Fruit fly (Drosophila melanogaster) whole organism: ENCODE measurements around the gene trio.
A peak's percentile ranks its signal among the peaks of the same experiment; 100 is the strongest.

ENCODE experiments used
- CG8478 ChIP-seq: fragments of >200 bp; optimal IDR thresholded peaks from 2 replicates; lab custom pipeline; 2018; ENCODE audit warnings: inconsistent platforms
- Dll ChIP-seq: fragments of >200 bp; optimal IDR thresholded peaks from 2 replicates; lab custom pipeline; 2017
- EcR ChIP-seq, 2 experiments: fragments of >200 bp; optimal IDR thresholded peaks; 2 replicates each; lab custom pipeline; 2017; ENCODE audit warnings: missing biosample characterization in 2 of 2, missing genetic modification characterization in 2 of 2, missing genetic modification reagents in 2 of 2
- pan ChIP-seq: fragments of >200 bp; optimal IDR thresholded peaks from 2 replicates; lab custom pipeline; 2017
- psq ChIP-seq: fragments of >200 bp; optimal IDR thresholded peaks from 2 replicates; lab custom pipeline; 2017
- usp ChIP-seq: fragments of >200 bp; optimal IDR thresholded peaks from 2 replicates; lab custom pipeline; 2017; ENCODE audit warnings: missing biosample characterization, missing genetic modification characterization, mixed read lengths

trio gene

dm6 chr3L:959188-959868, 75.3 kb downstream of the trio start:
- TF ChIP-seq psq (no peak), EcR (GFP tag; optimal IDR thresholded peaks at IDR 0.05; lab: Kevin White, UChicago) (no peak), Dll (lab: Kevin White, UChicago) (peak; percentile 51), CG8478 (lab: Kevin White, UChicago) (no peak), pan (lab: Kevin White, UChicago) (no peak), usp (no peak)

- TF ChIP-seq Dll (lab: Kevin White, UChicago) (no peak), pan (lab: Kevin White, UChicago) (no peak), CG8478 (lab: Kevin White, UChicago) (no peak), EcR (GFP tag; optimal IDR thresholded peaks at IDR 0.05; lab: Kevin White, UChicago) (no peak), usp (no peak)
These were observed 76.1 kb downstream of the trio start for dm6 chr3L:958605-959004.

dm6 chr3L:956862-957261, 77.8 kb downstream of the trio start:
- TF ChIP-seq CG8478 (lab: Kevin White, UChicago) (no peak), pan (lab: Kevin White, UChicago) (no peak), psq (no peak), usp (no peak), EcR (GFP tag; optimal IDR thresholded peaks at IDR 0.05; lab: Kevin White, UChicago) (no peak), Dll (lab: Kevin White, UChicago) (no peak)

dm6 chr3L:952152-952551, 82.5 kb downstream of the trio start:
- TF ChIP-seq EcR (GFP tag; optimal IDR thresholded peaks at IDR 0.05; lab: Kevin White, UChicago): no peak
- TF ChIP-seq pan (lab: Kevin White, UChicago): no peak
- TF ChIP-seq usp: no peak
- no peak for TF ChIP-seq Dll (lab: Kevin White, UChicago)
- TF ChIP-seq CG8478 (lab: Kevin White, UChicago): no peak
- TF ChIP-seq psq: no peak
